Fruit fly (Drosophila melanogaster) whole organism, prepupa: ENCODE measurements around the gene Wnt10.
A peak's percentile ranks its signal among the peaks of the same experiment; 100 is the strongest.

Experiments used
- CG10631 ChIP-seq: fragments of 200-800 bp; sonication (Bioruptor generic); optimal IDR thresholded peaks from 2 replicates; lab custom pipeline; 2016; ENCODE audit warnings: missing biosample characterization, missing genetic modification characterization
- CG11294 ChIP-seq: fragments of 200-800 bp; sonication (Bioruptor generic); IDR thresholded peaks from 2 replicates; pipeline ENCODE4 v1.3.6; 2022; ENCODE audit warnings: missing biosample characterization, missing genetic modification characterization
- CG11762 ChIP-seq: fragments of 200-800 bp; sonication (Bioruptor generic); optimal IDR thresholded peaks from 3 replicates; lab custom pipeline; 2016; ENCODE audit warnings: missing biosample characterization, missing genetic modification characterization; ENCODE audit not compliant: insufficient read depth
- CG15336 ChIP-seq: fragments of 200-800 bp; sonication (Bioruptor generic); IDR thresholded peaks from 2 replicates; pipeline ENCODE4 v1.3.6; 2022; ENCODE audit warnings: missing biosample characterization, missing genetic modification characterization
- CG16779 ChIP-seq: fragments of 200-800 bp; sonication (Bioruptor generic); optimal IDR thresholded peaks from 3 replicates; lab custom pipeline; 2017; ENCODE audit warnings: missing biosample characterization, mild to moderate bottlenecking, missing genetic modification characterization
- CG3032 ChIP-seq: fragments of 200-800 bp; optimal IDR thresholded peaks from 2 replicates; lab custom pipeline; 2019; ENCODE audit warnings: missing biosample characterization, mild to moderate bottlenecking, missing genetic modification characterization, moderate library complexity
- CG31627 ChIP-seq: fragments of 200-800 bp; sonication (Bioruptor generic); optimal IDR thresholded peaks from 3 replicates; lab custom pipeline; 2016; ENCODE audit warnings: missing biosample characterization, missing genetic modification characterization
- CG32006 ChIP-seq: fragments of 200-800 bp; sonication (Bioruptor generic); optimal IDR thresholded peaks from 3 replicates; lab custom pipeline; 2017; ENCODE audit warnings: missing biosample characterization, mild to moderate bottlenecking, missing genetic modification characterization
- CG34406 ChIP-seq: fragments of 200-800 bp; sonication (Bioruptor generic); optimal IDR thresholded peaks from 3 replicates; lab custom pipeline; 2016; ENCODE audit warnings: missing biosample characterization, missing genetic modification characterization
- CG3919 ChIP-seq: fragments of 200-800 bp; sonication (Bioruptor generic); optimal IDR thresholded peaks from 3 replicates; lab custom pipeline; 2016; ENCODE audit warnings: missing biosample characterization, missing genetic modification characterization
- CG4318 ChIP-seq: fragments of 200-800 bp; sonication (Bioruptor generic); optimal IDR thresholded peaks from 3 replicates; lab custom pipeline; 2017; ENCODE audit warnings: missing biosample characterization, mild to moderate bottlenecking, missing genetic modification characterization
- CG6163 ChIP-seq: fragments of 200-800 bp; sonication (Bioruptor generic); IDR thresholded peaks from 3 replicates; pipeline ENCODE4 v1.3.6; 2022; ENCODE audit warnings: missing biosample characterization, missing genetic modification characterization
- CG6276 ChIP-seq: fragments of 200-800 bp; sonication (Bioruptor generic); optimal IDR thresholded peaks from 2 replicates; lab custom pipeline; 2017; ENCODE audit warnings: missing biosample characterization, mild to moderate bottlenecking, missing genetic modification characterization
- CG6808 ChIP-seq: fragments of 200-800 bp; sonication (Bioruptor generic); optimal IDR thresholded peaks from 3 replicates; lab custom pipeline; 2017; ENCODE audit warnings: missing biosample characterization, missing genetic modification characterization, mild to moderate bottlenecking, moderate library complexity, missing genetic modification reagents
- CG7368 ChIP-seq: fragments of 200-800 bp; sonication (Bioruptor generic); optimal IDR thresholded peaks from 3 replicates; lab custom pipeline; 2016; ENCODE audit warnings: missing biosample characterization, missing genetic modification characterization
- CG8119 ChIP-seq: fragments of 200-800 bp; sonication (Bioruptor generic); IDR thresholded peaks from 3 replicates; pipeline ENCODE4 v1.3.6; 2022; ENCODE audit warnings: missing biosample characterization, missing genetic modification characterization
- CG8632 ChIP-seq: fragments of 200-800 bp; sonication (Bioruptor generic); optimal IDR thresholded peaks from 3 replicates; lab custom pipeline; 2016; ENCODE audit warnings: missing biosample characterization, missing genetic modification characterization
- Eip75B ChIP-seq: fragments of 200-800 bp; sonication (Bioruptor generic); optimal IDR thresholded peaks from 3 replicates; lab custom pipeline; 2016; ENCODE audit warnings: missing biosample characterization, missing genetic modification characterization
- Eip78C ChIP-seq: fragments of 200-800 bp; sonication (Bioruptor generic); peaks from one replicate; lab custom pipeline; 2016; ENCODE audit warnings: missing biosample characterization, missing genetic modification characterization
- Ets21C ChIP-seq: fragments of 200-800 bp; sonication (Bioruptor generic); optimal IDR thresholded peaks from 3 replicates; lab custom pipeline; 2016; ENCODE audit warnings: missing biosample characterization, missing genetic modification characterization
- Ets96B ChIP-seq: fragments of 200-800 bp; optimal IDR thresholded peaks from 2 replicates; lab custom pipeline; 2019; ENCODE audit warnings: missing biosample characterization, mild to moderate bottlenecking, missing genetic modification characterization, moderate library complexity
- Gug ChIP-seq: fragments of 200-800 bp; sonication (Bioruptor generic); IDR thresholded peaks from 2 replicates; pipeline ENCODE4 v1.3.6; 2022; ENCODE audit warnings: missing biosample characterization, missing genetic modification characterization
- Hr38 ChIP-seq: sonication (Bioruptor generic); optimal IDR thresholded peaks from 2 replicates; lab custom pipeline; 2016; ENCODE audit warnings: missing biosample characterization, missing genetic modification characterization
- Hr39 ChIP-seq: fragments of 200-800 bp; sonication (Bioruptor generic); optimal IDR thresholded peaks from 2 replicates; lab custom pipeline; 2016; ENCODE audit warnings: missing biosample characterization, missing genetic modification characterization
- Hr4 ChIP-seq: fragments of 200-800 bp; sonication (Bioruptor generic); optimal IDR thresholded peaks from 3 replicates; lab custom pipeline; 2016; ENCODE audit warnings: missing biosample characterization, missing genetic modification characterization
- Lpt ChIP-seq: fragments of 200-800 bp; sonication (Bioruptor generic); optimal IDR thresholded peaks from 3 replicates; lab custom pipeline; 2016; ENCODE audit warnings: missing biosample characterization, missing genetic modification characterization
- Met ChIP-seq: fragments of 200-800 bp; sonication (Bioruptor generic); optimal IDR thresholded peaks from 3 replicates; lab custom pipeline; 2016; ENCODE audit warnings: missing biosample characterization, missing genetic modification characterization
- OdsH ChIP-seq: fragments of 200-800 bp; sonication (Bioruptor generic); optimal IDR thresholded peaks from 3 replicates; lab custom pipeline; 2016; ENCODE audit warnings: missing biosample characterization, missing genetic modification characterization
- Sox14 ChIP-seq: fragments of 200-800 bp; sonication (Bioruptor generic); optimal IDR thresholded peaks from 3 replicates; lab custom pipeline; 2016; ENCODE audit warnings: missing biosample characterization, missing genetic modification characterization
- Sox15 ChIP-seq: fragments of 200-800 bp; sonication (Bioruptor generic); optimal IDR thresholded peaks from 3 replicates; lab custom pipeline; 2016; ENCODE audit warnings: missing biosample characterization, missing genetic modification characterization
- achi ChIP-seq: fragments of 200-800 bp; sonication (Bioruptor generic); optimal IDR thresholded peaks from 3 replicates; lab custom pipeline; 2016; ENCODE audit warnings: missing biosample characterization, missing genetic modification characterization
- acj6 ChIP-seq: fragments of 200-800 bp; sonication (Bioruptor generic); optimal IDR thresholded peaks from 3 replicates; lab custom pipeline; 2016; ENCODE audit warnings: missing biosample characterization, missing genetic modification characterization
- cyc ChIP-seq: fragments of 200-800 bp; sonication (Bioruptor generic); optimal IDR thresholded peaks from 3 replicates; lab custom pipeline; 2016; ENCODE audit warnings: missing biosample characterization, missing genetic modification characterization
- dsx ChIP-seq: fragments of 200-800 bp; optimal IDR thresholded peaks from 3 replicates; lab custom pipeline; 2019; ENCODE audit warnings: missing biosample characterization, mild to moderate bottlenecking, missing genetic modification characterization, moderate library complexity; ENCODE audit not compliant: poor library complexity, severe bottlenecking
- eg ChIP-seq: fragments of 200-800 bp; sonication (Bioruptor generic); IDR thresholded peaks from 3 replicates; pipeline ENCODE4 v1.3.6; 2022; ENCODE audit warnings: missing biosample characterization, missing genetic modification characterization
- fd59A ChIP-seq: fragments of 200-800 bp; sonication (Bioruptor generic); optimal IDR thresholded peaks from 2 replicates; lab custom pipeline; 2017; ENCODE audit warnings: missing biosample characterization, mild to moderate bottlenecking, missing genetic modification characterization, missing genetic modification reagents
- fd85E ChIP-seq: fragments of 200-800 bp; sonication (Bioruptor generic); optimal IDR thresholded peaks from 3 replicates; lab custom pipeline; 2016; ENCODE audit warnings: missing biosample characterization, missing genetic modification characterization
- fkh ChIP-seq: fragments of 200-800 bp; sonication (Bioruptor generic); optimal IDR thresholded peaks from 3 replicates; lab custom pipeline; 2017; ENCODE audit warnings: missing biosample characterization, mild to moderate bottlenecking, missing genetic modification characterization, moderate library complexity
- lz ChIP-seq: fragments of 200-800 bp; sonication (Bioruptor generic); optimal IDR thresholded peaks from 3 replicates; lab custom pipeline; 2016; ENCODE audit warnings: missing biosample characterization, missing genetic modification characterization
- net ChIP-seq: fragments of 200-800 bp; sonication (Bioruptor generic); optimal IDR thresholded peaks from 3 replicates; lab custom pipeline; 2016; ENCODE audit warnings: missing biosample characterization, missing genetic modification characterization
- spab ChIP-seq: fragments of 200-800 bp; sonication (Bioruptor generic); optimal IDR thresholded peaks from 2 replicates; lab custom pipeline; 2017; ENCODE audit warnings: missing biosample characterization, mild to moderate bottlenecking, missing genetic modification characterization, missing genetic modification reagents
- ss ChIP-seq, 2 experiments: fragments of 200-800 bp; sonication (Bioruptor generic); optimal IDR thresholded peaks; 2 replicates in 1 of 2; 3 replicates in 1 of 2; lab custom pipeline; 2017 to 2018; ENCODE audit warnings: mild to moderate bottlenecking in 2 of 2, missing biosample characterization in 2 of 2, missing genetic modification characterization in 2 of 2, moderate library complexity in 1 of 2
- svp ChIP-seq: fragments of 200-800 bp; sonication (Bioruptor generic); peaks from one replicate; lab custom pipeline; 2016; ENCODE audit warnings: missing biosample characterization, missing genetic modification characterization
- vri ChIP-seq: fragments of 200-800 bp; sonication (Bioruptor generic); optimal IDR thresholded peaks from 3 replicates; lab custom pipeline; 2016; ENCODE audit warnings: missing biosample characterization, mild to moderate bottlenecking, missing genetic modification characterization

Wnt10 gene

dm6 chr2L:7422429-7423283 is 59.5 kb downstream of the Wnt10 start (continued):
- TF ChIP-seq eg (GFP tag; lab: Robert Waterston, UW) (peak; percentile 68; the same call in 1 of the 3 replicates), CG31627 (peak; percentile 86), cyc (GFP tag; lab: Kevin White, UChicago) (peak; percentile 69), Met (GFP tag; lab: Kevin White, UChicago) (peak; percentile 75), Lpt (GFP tag; lab: Kevin White, UChicago) (peak; percentile 77), CG10631 (peak; percentile 80), Ets96B (peak; percentile 33), CG6808 (peak; percentile 74), CG16779 (tag; lab: Kevin White, UChicago) (peak; percentile 62), dsx (GFP tag; lab: Kevin White, UChicago) (peak; percentile 98), vri (GFP tag; lab: Kevin White, UChicago) (peak; percentile 48), Hr39 (GFP tag; lab: Kevin White, UChicago) (peak; percentile 82), net (GFP tag; lab: Kevin White, UChicago) (peak; percentile 76), CG6163 (GFP tag; lab: Robert Waterston, UW) (peak; percentile 89), spab (peak; percentile 72), fd85E (GFP tag; lab: Kevin White, UChicago) (no peak), Sox14 (peak; percentile 53), Sox15 (GFP tag; lab: Kevin White, UChicago) (peak; percentile 80), lz (GFP tag; lab: Kevin White, UChicago) (peak; percentile 86), Gug (GFP tag; lab: Robert Waterston, UW) (peak; percentile 42; the same call in 1 of the 2 replicates), Ets21C (GFP tag; lab: Kevin White, UChicago) (peak; percentile 71), fkh (GFP tag; lab: Kevin White, UChicago) (no peak), CG15336 (GFP tag; lab: Robert Waterston, UW) (peak; percentile 77), achi (GFP tag; lab: Kevin White, UChicago) (peak; percentile 70), svp (GFP tag; lab: Kevin White, UChicago) (peak; percentile 92), CG7368 (GFP tag; lab: Kevin White, UChicago) (no peak), CG11294 (GFP tag; lab: Robert Waterston, UW) (no peak), CG3919 (GFP tag; lab: Kevin White, UChicago) (peak; percentile 70)

dm6 chr2L:7423333-7423895 is 60.2 kb downstream of the Wnt10 start:
- TF ChIP-seq CG34406 (GFP tag; lab: Kevin White, UChicago) (peak; percentile 59), OdsH (GFP tag; lab: Kevin White, UChicago) (peak; percentile 71), net (GFP tag; lab: Kevin White, UChicago) (peak; percentile 62), Sox14 (peak; percentile 68), lz (GFP tag; lab: Kevin White, UChicago) (peak; percentile 64), CG6276 (GFP tag; lab: Kevin White, UChicago) (peak; percentile 59), CG3032 (peak; percentile 76), CG8632 (GFP tag; lab: Kevin White, UChicago) (peak; percentile 63), dsx (GFP tag; lab: Kevin White, UChicago) (peak; percentile 79), CG6163 (GFP tag; lab: Robert Waterston, UW) (peak; percentile 82), CG6808 (peak; percentile 57), Eip75B (GFP tag; lab: Kevin White, UChicago) (peak; percentile 64), Hr4 (peak; percentile 72), CG11294 (GFP tag; lab: Robert Waterston, UW) (peak; percentile 60; the same call in 1 of the 2 replicates), Met (GFP tag; lab: Kevin White, UChicago) (peak; percentile 79), vri (GFP tag; lab: Kevin White, UChicago) (peak; percentile 66), CG31627 (peak; percentile 53), Eip78C (GFP tag; lab: Kevin White, UChicago) (peak; percentile 95), acj6 (GFP tag; lab: Kevin White, UChicago) (peak; percentile 78), CG11762 (GFP tag; lab: Kevin White, UChicago) (peak; percentile 71), eg (GFP tag; lab: Robert Waterston, UW) (peak; percentile 85), Ets21C (GFP tag; lab: Kevin White, UChicago) (peak; percentile 37), Ets96B (peak; percentile 82), CG7368 (GFP tag; lab: Kevin White, UChicago) (peak; percentile 63), CG32006 (GFP tag; lab: Kevin White, UChicago) (peak; percentile 29), CG3919 (GFP tag; lab: Kevin White, UChicago) (peak; percentile 73), CG8119 (GFP tag; lab: Robert Waterston, UW) (peak; percentile 83), fd59A (GFP tag; lab: Kevin White, UChicago) (peak; percentile 49), svp (GFP tag; lab: Kevin White, UChicago) (peak; percentile 86), Hr38 (GFP tag; lab: Kevin White, UChicago) (peak; percentile 1), CG10631 (peak; percentile 54), ss (GFP tag; optimal IDR thresholded peaks at IDR 0.05; lab: Kevin White, UChicago) (peak; percentile 66 to 70), CG4318 (GFP tag; lab: Kevin White, UChicago) (peak; percentile 3)
